Worm (Caenorhabditis elegans) whole organism, L4 larva: ENCODE data around the gene C03A7.13.

ENCODE experiments used
- ces-1 ChIP-seq: fragments of 150-350 bp; sonication (generic microtip); optimal IDR thresholded peaks from 4 replicates; lab custom pipeline; 2014; ENCODE audit warnings: missing biosample characterization, missing genetic modification reagents, missing genetic modification characterization
- nhr-77 ChIP-seq: fragments of 150-350 bp; optimal IDR thresholded peaks from 2 replicates; lab custom pipeline; 2014; ENCODE audit warnings: missing biosample characterization, missing genetic modification characterization
- spr-3 ChIP-seq: fragments of 200-800 bp; sonication (Bioruptor generic); optimal IDR thresholded peaks from 2 replicates; lab custom pipeline; 2018; ENCODE audit warnings: mild to moderate bottlenecking, missing genetic modification characterization, missing compliant biosample characterization

DNA sequence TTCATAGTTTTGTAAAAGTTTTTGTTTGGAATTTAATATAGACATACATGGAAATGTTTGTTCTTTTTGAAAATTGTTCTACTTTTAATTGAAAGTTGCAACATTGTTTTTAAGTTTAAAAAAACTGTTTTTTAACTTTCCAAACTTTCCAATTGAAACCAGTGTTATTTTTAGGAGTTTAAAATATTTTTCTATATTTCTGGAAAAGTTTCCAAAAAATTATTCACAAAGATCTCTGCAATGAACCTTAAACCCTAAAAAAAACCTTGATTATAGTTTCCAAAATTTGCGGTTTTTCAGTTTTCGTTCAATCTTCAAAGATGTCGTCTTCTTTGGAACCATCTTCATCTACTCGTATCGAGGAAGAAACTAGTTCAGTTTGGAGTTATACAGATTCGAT, 59.9 kb downstream of the C03A7.13 start, which contains the start of gene F14F9.4:
- TF ChIP-seq ces-1 (GFP tag; lab: Kevin White, UChicago) (no peak), nhr-77 (tag; lab: Kevin White, UChicago) (no peak), spr-3 (GFP tag; lab: Kevin White, UChicago) (no peak)
